Fruit fly (Drosophila melanogaster) whole organism, wandering third instar larva: ENCODE results near the gene CG43169.

Experiments
- Dfd ChIP-seq: fragments of >200 bp; optimal IDR thresholded peaks from 2 replicates; lab custom pipeline; 2017; ENCODE audit warnings: missing biosample characterization, missing genetic modification characterization
- N ChIP-seq: fragments of >200 bp; optimal IDR thresholded peaks from 2 replicates; lab custom pipeline; 2018; ENCODE audit warnings: missing biosample characterization, missing external identifiers, missing genetic modification characterization

DNA sequence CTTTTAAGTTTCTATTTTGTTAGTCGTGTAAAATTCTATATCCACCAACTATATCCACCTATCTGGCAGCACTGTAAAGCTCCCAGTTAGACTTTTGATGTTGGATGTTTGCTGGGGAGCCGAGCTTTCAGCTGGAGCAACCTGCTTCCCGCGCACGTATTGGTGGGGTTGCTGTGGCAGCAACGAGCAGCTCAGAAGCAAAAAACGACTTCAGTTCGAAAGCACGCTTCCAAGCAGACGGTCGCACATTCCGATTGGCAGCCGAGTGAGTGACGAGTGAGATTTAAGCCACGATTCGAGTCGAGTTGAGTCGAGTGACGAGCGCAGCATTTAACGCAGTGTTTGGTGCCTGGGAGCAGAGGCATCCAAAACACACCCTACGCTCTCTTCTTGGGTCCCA is 23.9 kb upstream of the CG43169 start, which contains the start of the genes Tsp66E and mfr:
- TF ChIP-seq N (GFP tag; lab: Kevin White, UChicago) (no peak), Dfd (no peak)
